Worm (Caenorhabditis elegans) whole organism, L4 larva: ENCODE results near the gene dmsr-13.

Experiments
- F10B5.3 ChIP-seq: sonication (generic microtip); optimal IDR thresholded peaks from 2 replicates; lab custom pipeline; 2016; ENCODE audit warnings: mild to moderate bottlenecking, missing genetic modification characterization, missing compliant biosample characterization
- F44E2.7 ChIP-seq: fragments of 200-800 bp; sonication (Bioruptor generic); IDR thresholded peaks from 2 replicates; pipeline ENCODE4 v2.1.2; 2022; ENCODE audit warnings: missing genetic modification characterization, missing compliant biosample characterization
- F49E8.2 ChIP-seq: sonication (generic microtip); optimal IDR thresholded peaks from 2 replicates; lab custom pipeline; 2016; ENCODE audit warnings: missing compliant biosample characterization, mild to moderate bottlenecking, missing genetic modification characterization, borderline replicate concordance
- R02D3.7 ChIP-seq: fragments of 150-350 bp; sonication (generic microtip); optimal IDR thresholded peaks from 3 replicates; lab custom pipeline; 2014; ENCODE audit warnings: missing biosample characterization, missing genetic modification characterization
- T20F7.1 ChIP-seq: fragments of 200-800 bp; sonication (Bioruptor generic); optimal IDR thresholded peaks from 2 replicates; lab custom pipeline; 2018; ENCODE audit warnings: mild to moderate bottlenecking, missing genetic modification characterization, missing compliant biosample characterization
- Y105C5A.15 ChIP-seq: fragments of 200-800 bp; sonication (Bioruptor generic); IDR thresholded peaks from 2 replicates; pipeline ENCODE4 v1.3.6; 2022; ENCODE audit warnings: missing genetic modification characterization, missing compliant biosample characterization
- aha-1 ChIP-seq: fragments of 150-350 bp; peaks from one replicate; lab custom pipeline; 2014; ENCODE audit warnings: missing biosample characterization, missing genetic modification characterization
- ama-1 ChIP-seq: fragments of 150-350 bp; optimal IDR thresholded peaks from 2 replicates; lab custom pipeline; 2014; ENCODE audit warnings: inconsistent platforms, mixed read lengths
- arid-1 ChIP-seq: fragments of 200-800 bp; sonication (Bioruptor generic); conservative IDR thresholded peaks from 2 replicates; pipeline ENCODE4 v1.3.6; 2022; ENCODE audit warnings: missing genetic modification reagents, missing genetic modification characterization, missing compliant biosample characterization
- ceh-32 ChIP-seq: sonication (generic microtip); optimal IDR thresholded peaks from 2 replicates; lab custom pipeline; 2016; ENCODE audit warnings: mild to moderate bottlenecking, missing genetic modification characterization, missing compliant biosample characterization; ENCODE audit not compliant: poor library complexity
- ceh-44 ChIP-seq: fragments of 200-800 bp; sonication (Bioruptor generic); IDR thresholded peaks from 2 replicates; pipeline ENCODE4 v1.3.6; 2022; ENCODE audit warnings: missing genetic modification reagents, missing genetic modification characterization, missing compliant biosample characterization
- ceh-82 ChIP-seq: sonication (generic microtip); optimal IDR thresholded peaks from 2 replicates; lab custom pipeline; 2017; ENCODE audit warnings: missing biosample characterization, missing genetic modification characterization
- daf-16 ChIP-seq, 3 experiments: sonication (generic microtip); optimal IDR thresholded peaks; 2 replicates each; lab custom pipeline; 2016 to 2017; ENCODE audit warnings: missing genetic modification characterization in 3 of 3, missing genetic modification reagents in 3 of 3, mild to moderate bottlenecking in 2 of 3, missing compliant biosample characterization in 2 of 3, missing biosample characterization in 1 of 3, moderate library complexity in 1 of 3
- daf-8 ChIP-seq: fragments of 200-800 bp; sonication (Bioruptor generic); IDR thresholded peaks from 2 replicates; pipeline ENCODE4 v1.3.6; 2022; ENCODE audit warnings: missing genetic modification characterization, missing compliant biosample characterization
- dmd-8 ChIP-seq: fragments of 200-800 bp; sonication (Bioruptor generic); IDR thresholded peaks from 2 replicates; pipeline ENCODE4 v1.3.6; 2022; ENCODE audit warnings: missing genetic modification characterization, missing compliant biosample characterization
- egl-27 ChIP-seq: sonication (generic microtip); optimal IDR thresholded peaks from 3 replicates; lab custom pipeline; 2017; ENCODE audit warnings: missing biosample characterization, missing genetic modification reagents, missing genetic modification characterization
- fos-1 ChIP-seq: fragments of 150-350 bp; optimal IDR thresholded peaks from 2 replicates; lab custom pipeline; 2014; ENCODE audit warnings: missing biosample characterization, missing genetic modification characterization
- hlh-11 ChIP-seq: fragments of 200-800 bp; sonication (Bioruptor generic); optimal IDR thresholded peaks from 2 replicates; lab custom pipeline; 2018; ENCODE audit warnings: mild to moderate bottlenecking, missing genetic modification characterization, missing compliant biosample characterization
- lim-7 ChIP-seq: fragments of 200-800 bp; sonication (Bioruptor generic); IDR thresholded peaks from 2 replicates; pipeline ENCODE4 v1.3.6; 2022; ENCODE audit warnings: missing genetic modification characterization, missing compliant biosample characterization
- lin-1 ChIP-seq: fragments of 200-800 bp; sonication (Bioruptor generic); IDR thresholded peaks from 2 replicates; pipeline ENCODE4 v1.3.6; 2022; ENCODE audit warnings: missing genetic modification reagents, missing genetic modification characterization, missing compliant biosample characterization
- mep-1 ChIP-seq: fragments of 150-350 bp; sonication (generic microtip); optimal IDR thresholded peaks from 3 replicates; lab custom pipeline; 2014; ENCODE audit warnings: missing biosample characterization, missing genetic modification characterization
- mxl-2 ChIP-seq: fragments of 200-800 bp; sonication (Bioruptor generic); conservative IDR thresholded peaks from 2 replicates; pipeline ENCODE4 v1.3.6; 2022; ENCODE audit warnings: missing genetic modification reagents, missing genetic modification characterization, missing compliant biosample characterization
- mxl-3 ChIP-seq: fragments of 200-800 bp; sonication (Bioruptor generic); optimal IDR thresholded peaks from 2 replicates; lab custom pipeline; 2018; ENCODE audit warnings: mild to moderate bottlenecking, missing genetic modification characterization, missing compliant biosample characterization
- nhr-102 ChIP-seq: sonication (generic microtip); optimal IDR thresholded peaks from 2 replicates; lab custom pipeline; 2016; ENCODE audit warnings: mild to moderate bottlenecking, missing genetic modification characterization, moderate library complexity, missing compliant biosample characterization
- nhr-11 ChIP-seq: fragments of 150-350 bp; optimal IDR thresholded peaks from 2 replicates; lab custom pipeline; 2014; ENCODE audit warnings: missing biosample characterization, missing genetic modification characterization
- nhr-111 ChIP-seq: fragments of 200-800 bp; sonication (Bioruptor generic); optimal IDR thresholded peaks from 2 replicates; lab custom pipeline; 2018; ENCODE audit warnings: mild to moderate bottlenecking, missing genetic modification characterization, missing compliant biosample characterization
- nhr-42 ChIP-seq: fragments of 200-800 bp; sonication (Bioruptor generic); IDR thresholded peaks from 2 replicates; pipeline ENCODE4 v1.3.6; 2022; ENCODE audit warnings: missing genetic modification characterization, missing compliant biosample characterization
- nhr-48 ChIP-seq: sonication (generic microtip); optimal IDR thresholded peaks from 2 replicates; lab custom pipeline; 2016; ENCODE audit warnings: mild to moderate bottlenecking, missing genetic modification characterization, missing compliant biosample characterization
- nhr-76 ChIP-seq: fragments of 150-350 bp; optimal IDR thresholded peaks from 2 replicates; lab custom pipeline; 2014; ENCODE audit warnings: missing biosample characterization, missing genetic modification characterization
- sdz-12 ChIP-seq: fragments of 200-800 bp; sonication (Bioruptor generic); optimal IDR thresholded peaks from 2 replicates; lab custom pipeline; 2018; ENCODE audit warnings: mild to moderate bottlenecking, missing genetic modification characterization, missing compliant biosample characterization
- zip-2 ChIP-seq: fragments of 150-350 bp; optimal IDR thresholded peaks from 2 replicates; lab custom pipeline; 2014; ENCODE audit warnings: missing biosample characterization, missing genetic modification characterization
- ztf-11 ChIP-seq: fragments of 150-350 bp; optimal IDR thresholded peaks from 2 replicates; lab custom pipeline; 2014; ENCODE audit warnings: missing biosample characterization, missing genetic modification characterization
- ztf-7 ChIP-seq: fragments of 150-350 bp; optimal IDR thresholded peaks from 2 replicates; lab custom pipeline; 2014; ENCODE audit warnings: missing biosample characterization, missing genetic modification characterization

dmsr-13 gene

ce11 chrV:6771645-6772044 is 48.1 kb downstream of the dmsr-13 start, which contains the start of gene srh-30:
Gene srh-30 (minus strand): TSS chrV:6771745.
- TF ChIP-seq nhr-42 (GFP tag; lab: Robert Waterston, UW) (no peak), ztf-11 (no peak), hlh-11 (no peak), ceh-44 (GFP tag; lab: Robert Waterston, UW) (no peak), ama-1 (lab: Kevin White, UChicago) (no peak), lim-7 (GFP tag; lab: Robert Waterston, UW) (no peak), zip-2 (tag; lab: Kevin White, UChicago) (no peak), mxl-2 (GFP tag; lab: Robert Waterston, UW) (no peak), F44E2.7 (GFP tag; lab: Robert Waterston, UW) (no peak), egl-27 (no peak)

ce11 chrV:6769440-6769839 is 50.3 kb downstream of the dmsr-13 start:
- TF ChIP-seq lin-1 (GFP tag; lab: Robert Waterston, UW) (no peak), ztf-7 (tag; lab: Kevin White, UChicago) (no peak), ceh-32 (tag; lab: Kevin White, UChicago) (no peak), F49E8.2 (tag; lab: Kevin White, UChicago) (no peak), daf-8 (GFP tag; lab: Robert Waterston, UW) (no peak), arid-1 (GFP tag; lab: Robert Waterston, UW) (no peak), nhr-76 (tag; lab: Kevin White, UChicago) (no peak), ceh-82 (tag; lab: Kevin White, UChicago) (no peak), T20F7.1 (no peak), nhr-111 (no peak), R02D3.7 (tag; lab: Kevin White, UChicago) (no peak), dmd-8 (GFP tag; lab: Robert Waterston, UW) (no peak)

ce11 chrV:6768452-6768929 is 51.2 kb downstream of the dmsr-13 start, which contains the start of the genes T25F10.1 and clik-1:
Gene T25F10.1 (plus strand): TSS chrV:6768502.
Gene clik-1 (minus strand): TSS chrV:6768732.
- peak; percentile 53 for TF ChIP-seq nhr-11
- no peak for TF ChIP-seq mep-1 (tag; lab: Kevin White, UChicago)
- TF ChIP-seq F10B5.3 (tag; lab: Kevin White, UChicago): no peak
- no peak for TF ChIP-seq fos-1 (tag; lab: Kevin White, UChicago)
- peak; percentile 40 for TF ChIP-seq aha-1 (tag; lab: Kevin White, UChicago)
- TF ChIP-seq nhr-102 (tag; lab: Kevin White, UChicago): no peak
- no peak for TF ChIP-seq nhr-48
- TF ChIP-seq R02D3.7 (tag; lab: Kevin White, UChicago): no peak
- TF ChIP-seq daf-16 (GFP tag; optimal IDR thresholded peaks at IDR 0.05; lab: Kevin White, UChicago): peak in 1 of 2 experiments; percentile 81
- no peak for TF ChIP-seq daf-16 (tag; optimal IDR thresholded peaks at IDR 0.05; lab: Kevin White, UChicago)
- no peak for TF ChIP-seq Y105C5A.15 (GFP tag; lab: Robert Waterston, UW)
- no peak for TF ChIP-seq dmd-8 (GFP tag; lab: Robert Waterston, UW)
- peak; percentile 42 for TF ChIP-seq mxl-3 (GFP tag; lab: Kevin White, UChicago)
- no peak for TF ChIP-seq sdz-12
- TF ChIP-seq hlh-11: peak; percentile 42
